Fruit fly (Drosophila melanogaster) whole organism, embryonic: Measurements from ENCODE around the gene CG8372.
A peak's percentile ranks its signal among the peaks of the same experiment; 100 is the strongest.

Source experiments
- Atf-2 ChIP-seq: fragments of 200-800 bp; sonication (Bioruptor generic); optimal IDR thresholded peaks from 2 replicates; lab custom pipeline; 2016; ENCODE audit warnings: missing biosample characterization, missing genetic modification characterization
- B-H2 ChIP-seq: fragments of 200-800 bp; sonication (Bioruptor generic); optimal IDR thresholded peaks from 2 replicates; lab custom pipeline; 2018; ENCODE audit warnings: missing biosample characterization, mild to moderate bottlenecking, missing genetic modification characterization
- Bteb2 ChIP-seq: fragments of 200-800 bp; sonication (Bioruptor generic); optimal IDR thresholded peaks from 2 replicates; lab custom pipeline; 2016; ENCODE audit warnings: missing biosample characterization, missing genetic modification characterization
- CG10147 ChIP-seq: fragments of 200-800 bp; sonication (Bioruptor generic); optimal IDR thresholded peaks from 2 replicates; lab custom pipeline; 2019; ENCODE audit warnings: missing biosample characterization, mild to moderate bottlenecking, missing genetic modification characterization, moderate library complexity
- CG12236 ChIP-seq: fragments of 200-800 bp; sonication (Bioruptor generic); optimal IDR thresholded peaks from 2 replicates; lab custom pipeline; 2016; ENCODE audit warnings: missing biosample characterization, missing genetic modification characterization
- CG13424 ChIP-seq: fragments of 200-800 bp; sonication (Bioruptor generic); optimal IDR thresholded peaks from 2 replicates; lab custom pipeline; 2019; ENCODE audit warnings: missing biosample characterization, mild to moderate bottlenecking, missing genetic modification characterization, moderate library complexity
- CG14014 ChIP-seq: fragments of 200-800 bp; sonication (Bioruptor generic); IDR thresholded peaks from 2 replicates; pipeline ENCODE4 v1.3.6; 2022; ENCODE audit warnings: missing biosample characterization, missing genetic modification characterization
- CG15601 ChIP-seq: fragments of 200-800 bp; sonication (Bioruptor generic); optimal IDR thresholded peaks from 3 replicates; lab custom pipeline; 2019; ENCODE audit warnings: missing biosample characterization, mild to moderate bottlenecking, missing genetic modification characterization, moderate library complexity
- CG16815 ChIP-seq: fragments of 200-800 bp; sonication (Bioruptor generic); optimal IDR thresholded peaks from 3 replicates; lab custom pipeline; 2017; ENCODE audit warnings: missing biosample characterization, mild to moderate bottlenecking, missing genetic modification characterization
- CG18262 ChIP-seq: fragments of 200-800 bp; optimal IDR thresholded peaks from 3 replicates; lab custom pipeline; 2019; ENCODE audit warnings: missing biosample characterization, mild to moderate bottlenecking, missing genetic modification characterization, moderate library complexity
- CG2129 ChIP-seq: fragments of 200-800 bp; sonication (Bioruptor generic); IDR thresholded peaks from 2 replicates; pipeline ENCODE4 v1.3.6; 2022; ENCODE audit warnings: missing biosample characterization, missing genetic modification characterization; ENCODE audit not compliant: partially characterized antibody
- CG32772 ChIP-seq: fragments of 200-800 bp; sonication (Bioruptor generic); IDR thresholded peaks from 2 replicates; pipeline ENCODE4 v1.3.6; 2022; ENCODE audit warnings: missing biosample characterization, missing genetic modification characterization
- CG34224 ChIP-seq: fragments of 200-800 bp; sonication (Bioruptor generic); IDR thresholded peaks from 3 replicates; pipeline ENCODE4 v1.3.6; 2022; ENCODE audit warnings: missing biosample characterization, missing genetic modification characterization; ENCODE audit not compliant: partially characterized antibody
- CG3726 ChIP-seq: fragments of 200-800 bp; sonication (Bioruptor generic); IDR thresholded peaks from 3 replicates; pipeline ENCODE4, ENCODE4 v1.3.6; 2022; ENCODE audit warnings: missing biosample characterization, missing genetic modification characterization
- CG4328 ChIP-seq: fragments of 200-800 bp; sonication (Bioruptor generic); optimal IDR thresholded peaks from 3 replicates; lab custom pipeline; 2017; ENCODE audit warnings: missing biosample characterization, missing genetic modification reagents, missing genetic modification characterization
- CG4424 ChIP-seq: fragments of 200-800 bp; sonication (Bioruptor generic); optimal IDR thresholded peaks from 3 replicates; lab custom pipeline; 2016; ENCODE audit warnings: missing biosample characterization, missing genetic modification characterization
- CG6689 ChIP-seq: fragments of 200-800 bp; sonication (Bioruptor generic); IDR thresholded peaks from 2 replicates; pipeline ENCODE4 v1.3.6; 2022; ENCODE audit warnings: missing biosample characterization, missing genetic modification characterization
- CG7357 ChIP-seq: fragments of 200-800 bp; sonication (Bioruptor generic); IDR thresholded peaks from 3 replicates; pipeline ENCODE4 v1.3.6; 2022; ENCODE audit warnings: missing biosample characterization, missing genetic modification characterization
- Dip3 ChIP-seq: fragments of 200-800 bp; sonication (Bioruptor generic); optimal IDR thresholded peaks from 3 replicates; lab custom pipeline; 2016; ENCODE audit warnings: missing biosample characterization, missing genetic modification characterization
- Doc2 ChIP-seq: fragments of 200-800 bp; sonication (Bioruptor generic); IDR thresholded peaks from 2 replicates; pipeline ENCODE4 v1.3.6; 2022; ENCODE audit warnings: missing biosample characterization, missing genetic modification characterization
- Hmx ChIP-seq: fragments of 200-800 bp; sonication (Bioruptor generic); optimal IDR thresholded peaks from 2 replicates; lab custom pipeline; 2016; ENCODE audit warnings: missing biosample characterization, missing genetic modification characterization
- Hr39 ChIP-seq: fragments of >200 bp; optimal IDR thresholded peaks from 2 replicates; lab custom pipeline; 2017
- MTF-1 ChIP-seq: fragments of 200-800 bp; sonication (Bioruptor generic); optimal IDR thresholded peaks from 2 replicates; lab custom pipeline; 2018; ENCODE audit warnings: missing biosample characterization, mild to moderate bottlenecking, missing genetic modification characterization, borderline replicate concordance
- Mes4 ChIP-seq: fragments of 200-800 bp; sonication (Bioruptor generic); optimal IDR thresholded peaks from 2 replicates; lab custom pipeline; 2016; ENCODE audit warnings: missing biosample characterization, missing genetic modification characterization
- NFAT ChIP-seq: fragments of 200-800 bp; sonication (Bioruptor generic); IDR thresholded peaks from 2 replicates; pipeline ENCODE4 v1.3.6; 2022; ENCODE audit warnings: missing biosample characterization, missing genetic modification characterization
- Sry-β ChIP-seq: fragments of 200-800 bp; sonication (Bioruptor generic); optimal IDR thresholded peaks from 2 replicates; lab custom pipeline; 2018; ENCODE audit warnings: missing biosample characterization, mild to moderate bottlenecking, missing genetic modification characterization, moderate library complexity
- Sry-δ ChIP-seq: fragments of 200-800 bp; sonication (Bioruptor generic); optimal IDR thresholded peaks from 2 replicates; lab custom pipeline; 2016; ENCODE audit warnings: missing biosample characterization, missing genetic modification characterization
- Taf1 ChIP-seq: fragments of 200-800 bp; sonication (Bioruptor generic); IDR thresholded peaks from 2 replicates; pipeline ENCODE4 v1.3.6; 2022; ENCODE audit warnings: missing biosample characterization, missing genetic modification characterization
- Trl ChIP-seq, 3 experiments: fragments of >200 bp in 2 of 3; fragments of 200-800 bp in 1 of 3; sonication (Bioruptor generic) in 1 of 3; optimal IDR thresholded peaks; 2 replicates in 1 of 3; 3 replicates in 2 of 3; lab custom pipeline; 2016 to 2017; ENCODE audit warnings: missing biosample characterization in 1 of 3, missing genetic modification characterization in 1 of 3
- bigmax ChIP-seq: fragments of 200-800 bp; sonication (Bioruptor generic); optimal IDR thresholded peaks from 2 replicates; lab custom pipeline; 2018; ENCODE audit warnings: missing biosample characterization, mild to moderate bottlenecking, missing genetic modification characterization
- br ChIP-seq: fragments of >200 bp; optimal IDR thresholded peaks from 2 replicates; lab custom pipeline; 2017
- bsh ChIP-seq, 2 experiments: fragments of 200-800 bp; sonication (Bioruptor generic); optimal IDR thresholded peaks; 2 replicates each; lab custom pipeline; 2017 to 2018; ENCODE audit warnings: mild to moderate bottlenecking in 2 of 2, missing biosample characterization in 2 of 2, missing genetic modification characterization in 2 of 2, moderate library complexity in 1 of 2
- cas ChIP-seq: fragments of 200-800 bp; sonication (Bioruptor generic); IDR thresholded peaks from 2 replicates; pipeline ENCODE4 v1.3.6; 2022; ENCODE audit warnings: missing biosample characterization, missing genetic modification characterization
- cg ChIP-seq: fragments of 200-800 bp; sonication (Bioruptor generic); optimal IDR thresholded peaks from 3 replicates; lab custom pipeline; 2019; ENCODE audit warnings: missing biosample characterization, mild to moderate bottlenecking, missing genetic modification characterization, moderate library complexity
- chif ChIP-seq, 2 experiments: fragments of 200-800 bp; sonication (Bioruptor generic); optimal IDR thresholded peaks; 3 replicates each; lab custom pipeline; 2016; ENCODE audit warnings: missing biosample characterization in 2 of 2, missing genetic modification characterization in 2 of 2
- gsb-n ChIP-seq: fragments of 200-800 bp; sonication (Bioruptor generic); optimal IDR thresholded peaks from 3 replicates; lab custom pipeline; 2018; ENCODE audit warnings: missing biosample characterization, mild to moderate bottlenecking, missing genetic modification characterization
- ham ChIP-seq: fragments of 200-800 bp; sonication (Bioruptor generic); IDR thresholded peaks from 2 replicates; pipeline ENCODE4 v1.3.6; 2022; ENCODE audit warnings: missing biosample characterization, missing genetic modification characterization
- hbn ChIP-seq: fragments of 200-800 bp; sonication (Bioruptor generic); IDR thresholded peaks from 2 replicates; pipeline ENCODE4 v1.3.6; 2022; ENCODE audit warnings: missing biosample characterization, missing genetic modification characterization; ENCODE audit not compliant: partially characterized antibody
- insv ChIP-seq, 2 experiments: fragments of 200-800 bp; sonication (Bioruptor generic); optimal IDR thresholded peaks; 3 replicates each; lab custom pipeline; 2016 to 2018; ENCODE audit warnings: missing biosample characterization in 2 of 2, missing genetic modification characterization in 2 of 2
- kah ChIP-seq: fragments of 200-800 bp; sonication (Bioruptor generic); optimal IDR thresholded peaks from 2 replicates; lab custom pipeline; 2018; ENCODE audit warnings: missing biosample characterization, mild to moderate bottlenecking, missing genetic modification characterization
- kni ChIP-seq: fragments of 200-800 bp; sonication (Bioruptor generic); optimal IDR thresholded peaks from 3 replicates; lab custom pipeline; 2017; ENCODE audit warnings: mild to moderate bottlenecking, missing biosample characterization, missing genetic modification reagents, missing genetic modification characterization
- lmd ChIP-seq: fragments of 200-800 bp; sonication (Bioruptor generic); IDR thresholded peaks from 2 replicates; pipeline ENCODE4 v1.3.6; 2022; ENCODE audit warnings: missing biosample characterization, missing genetic modification characterization
- pb ChIP-seq: fragments of 200-800 bp; sonication (Bioruptor generic); optimal IDR thresholded peaks from 3 replicates; lab custom pipeline; 2016; ENCODE audit warnings: missing biosample characterization, missing genetic modification characterization
- rib ChIP-seq: fragments of 200-800 bp; sonication (Bioruptor generic); IDR thresholded peaks from 2 replicates; pipeline ENCODE4 v1.3.6; 2022; ENCODE audit warnings: missing biosample characterization, missing genetic modification characterization
- sens ChIP-seq: fragments of 200-800 bp; sonication (Bioruptor generic); peaks from one replicate; lab custom pipeline; 2016; ENCODE audit warnings: missing biosample characterization, missing genetic modification characterization
- slbo ChIP-seq: fragments of 200-800 bp; sonication (Bioruptor generic); IDR thresholded peaks from 2 replicates; pipeline ENCODE4 v1.3.6; 2022; ENCODE audit warnings: missing biosample characterization, missing genetic modification characterization
- vnd ChIP-seq: fragments of 200-800 bp; sonication (Bioruptor generic); IDR thresholded peaks from 3 replicates; pipeline ENCODE4 v1.3.6; 2022; ENCODE audit warnings: missing biosample characterization, missing genetic modification characterization; ENCODE audit not compliant: partially characterized antibody
- wdn ChIP-seq: fragments of 200-800 bp; sonication (Bioruptor generic); IDR thresholded peaks from 2 replicates; pipeline ENCODE4 v1.3.6; 2022; ENCODE audit warnings: missing biosample characterization, missing genetic modification characterization
- zf30C ChIP-seq: fragments of 200-800 bp; sonication (Bioruptor generic); optimal IDR thresholded peaks from 3 replicates; lab custom pipeline; 2018; ENCODE audit warnings: missing biosample characterization, mild to moderate bottlenecking, missing genetic modification characterization

Gene CG8372

dm6 chr2L:8162307-8163024, 50.2 kb downstream of the CG8372 start, which contains the start of gene Acbp1 (continued):
- peak; percentile 95 for TF ChIP-seq CG4424 (GFP tag; lab: Kevin White, UChicago)
- peak; percentile 95 for TF ChIP-seq Dip3 (GFP tag; lab: Kevin White, UChicago)
- TF ChIP-seq CG14014: peak; percentile 93
- TF ChIP-seq Taf1 (GFP tag; lab: Robert Waterston, UW): peak; percentile 75
- TF ChIP-seq Bteb2 (GFP tag; lab: Kevin White, UChicago): peak; percentile 92
- peak; percentile 96 for TF ChIP-seq kni
- peak; percentile 83; the same call in 2 of the 3 replicates for TF ChIP-seq CG34224 (GFP tag; lab: Robert Waterston, UW)
- TF ChIP-seq bsh (GFP tag; optimal IDR thresholded peaks at IDR 0.05; lab: Kevin White, UChicago): peak; percentile 94 to 98
- TF ChIP-seq CG10147: peak; percentile 98
- TF ChIP-seq CG2129 (GFP tag; lab: Robert Waterston, UW): peak; percentile 25
- peak; percentile 60 for TF ChIP-seq vnd (GFP tag; lab: Robert Waterston, UW)
- TF ChIP-seq CG3726 (GFP tag; lab: Robert Waterston, UW): peak; percentile 70; the same call in 2 of the 3 replicates
- TF ChIP-seq kah (GFP tag; lab: Kevin White, UChicago): peak; percentile 93
- TF ChIP-seq Sry-δ: peak; percentile 89
- TF ChIP-seq lmd: peak; percentile 93
- peak; percentile 86 for TF ChIP-seq CG16815 (GFP tag; lab: Kevin White, UChicago)
- TF ChIP-seq zf30C: peak; percentile 99
- TF ChIP-seq CG18262 (tag; lab: Kevin White, UChicago): peak; percentile 99
- peak; percentile 97 for TF ChIP-seq B-H2 (GFP tag; lab: Kevin White, UChicago)
- peak; percentile 99 for TF ChIP-seq sens (GFP tag; lab: Kevin White, UChicago)
- no peak for TF ChIP-seq Hr39 (lab: Kevin White, UChicago)
- no peak for TF ChIP-seq br (lab: Kevin White, UChicago)
- peak; percentile 84 for TF ChIP-seq rib (GFP tag; lab: Robert Waterston, UW)
- TF ChIP-seq CG15601 (tag; lab: Kevin White, UChicago): peak; percentile 97
- peak; percentile 82 to 93 for TF ChIP-seq Trl (optimal IDR thresholded peaks at IDR 0.05; lab: Kevin White, UChicago)
- TF ChIP-seq Trl (GFP tag; optimal IDR thresholded peaks at IDR 0.05; lab: Kevin White, UChicago): peak; percentile 97
- TF ChIP-seq Sry-β (GFP tag; lab: Kevin White, UChicago): peak; percentile 62
- peak; percentile 98 for TF ChIP-seq CG13424
- peak; percentile 90 for TF ChIP-seq pb (GFP tag; lab: Kevin White, UChicago)
- peak; percentile 74 for TF ChIP-seq bigmax
- TF ChIP-seq cg: no peak
- peak; percentile 88 for TF ChIP-seq MTF-1 (GFP tag; lab: Kevin White, UChicago)
- peak; percentile 88 for TF ChIP-seq NFAT (GFP tag; lab: Robert Waterston, UW)
- TF ChIP-seq Hmx: peak; percentile 90
- peak; percentile 89 for TF ChIP-seq CG12236
- peak; percentile 94 for TF ChIP-seq slbo (GFP tag; lab: Robert Waterston, UW)
- peak; percentile 62 for TF ChIP-seq hbn (GFP tag; lab: Robert Waterston, UW)
- peak; percentile 50; the same call in 1 of the 2 replicates for TF ChIP-seq ham (GFP tag; lab: Robert Waterston, UW)
- peak; percentile 86 for TF ChIP-seq wdn
- peak; percentile 82 for TF ChIP-seq CG7357 (GFP tag; lab: Robert Waterston, UW)
- peak in 1 of 2 experiments; percentile 86 for TF ChIP-seq insv (GFP tag; optimal IDR thresholded peaks at IDR 0.05; lab: Kevin White, UChicago)
- peak; percentile 92 for TF ChIP-seq Mes4 (GFP tag; lab: Kevin White, UChicago)
- TF ChIP-seq Atf-2 (GFP tag; lab: Kevin White, UChicago): peak; percentile 91
- peak; percentile 83 for TF ChIP-seq cas (GFP tag; lab: Robert Waterston, UW)
- no peak for TF ChIP-seq Doc2 (GFP tag; lab: Robert Waterston, UW)
- TF ChIP-seq chif (GFP tag; optimal IDR thresholded peaks at IDR 0.05; lab: Kevin White, UChicago): peak; percentile 91 to 95
- TF ChIP-seq gsb-n (tag; lab: Kevin White, UChicago): peak; percentile 98
- TF ChIP-seq CG32772: peak; percentile 90
- peak; percentile 98 for TF ChIP-seq CG4328
- TF ChIP-seq CG6689 (GFP tag; lab: Robert Waterston, UW): peak; percentile 88
